Fruit fly (Drosophila melanogaster) whole organism, wandering third instar larva: ENCODE measurements around the gene CG15506.
A peak's percentile ranks its signal among the peaks of the same experiment; 100 is the strongest.

Experiments used
- Abd-B ChIP-seq: fragments of >200 bp; optimal IDR thresholded peaks from 2 replicates; lab custom pipeline; 2017; ENCODE audit warnings: missing biosample characterization, missing genetic modification characterization
- CG32264 ChIP-seq: fragments of 200-800 bp; sonication (Bioruptor generic); optimal IDR thresholded peaks from 2 replicates; lab custom pipeline; 2016; ENCODE audit warnings: missing biosample characterization, missing genetic modification characterization
- CG9705 ChIP-seq: fragments of 200-800 bp; sonication (Bioruptor generic); optimal IDR thresholded peaks from 2 replicates; lab custom pipeline; 2018; ENCODE audit warnings: missing biosample characterization, mild to moderate bottlenecking, missing genetic modification characterization
- CrebA ChIP-seq: fragments of 200-800 bp; sonication (Bioruptor generic); optimal IDR thresholded peaks from 2 replicates; lab custom pipeline; 2016; ENCODE audit warnings: missing biosample characterization, mild to moderate bottlenecking, missing genetic modification characterization, borderline replicate concordance
- Dfd ChIP-seq: fragments of >200 bp; optimal IDR thresholded peaks from 2 replicates; lab custom pipeline; 2017; ENCODE audit warnings: missing biosample characterization, missing genetic modification characterization
- Dif ChIP-seq: fragments of 200-275, 200-300 bp; sonication (Bioruptor generic); optimal IDR thresholded peaks from 2 replicates; lab custom pipeline; 2018; ENCODE audit warnings: missing biosample characterization, missing genetic modification characterization; ENCODE audit not compliant: partially characterized antibody
- GATAd ChIP-seq: sonication (Bioruptor generic); optimal IDR thresholded peaks from 2 replicates; lab custom pipeline; 2016; ENCODE audit warnings: missing biosample characterization, missing genetic modification characterization
- HLH106 ChIP-seq: fragments of 200-800 bp; optimal IDR thresholded peaks from 3 replicates; lab custom pipeline; 2019; ENCODE audit warnings: missing biosample characterization, mild to moderate bottlenecking, missing genetic modification characterization, moderate library complexity
- Hnf4 ChIP-seq: fragments of 200-800 bp; sonication (Bioruptor generic); optimal IDR thresholded peaks from 2 replicates; lab custom pipeline; 2016; ENCODE audit warnings: missing biosample characterization, mild to moderate bottlenecking, missing genetic modification characterization
- Hr78 ChIP-seq: fragments of >200 bp; optimal IDR thresholded peaks from 2 replicates; lab custom pipeline; 2017; ENCODE audit warnings: missing biosample characterization, missing genetic modification characterization
- Hr83 ChIP-seq: fragments of 200-300 bp; sonication (Bioruptor generic); optimal IDR thresholded peaks from 2 replicates; lab custom pipeline; 2016; ENCODE audit warnings: missing biosample characterization, mild to moderate bottlenecking, missing genetic modification characterization, moderate library complexity; ENCODE audit not compliant: poor library complexity, severe bottlenecking
- Jra ChIP-seq: sonication (Bioruptor generic); optimal IDR thresholded peaks from 2 replicates; lab custom pipeline; 2016; ENCODE audit warnings: missing biosample characterization, missing genetic modification characterization
- Mio ChIP-seq: sonication (Bioruptor generic); optimal IDR thresholded peaks from 2 replicates; lab custom pipeline; 2016; ENCODE audit warnings: missing biosample characterization, missing genetic modification characterization
- Myc ChIP-seq: fragments of >200 bp; optimal IDR thresholded peaks from 2 replicates; lab custom pipeline; 2017
- N ChIP-seq: fragments of >200 bp; optimal IDR thresholded peaks from 2 replicates; lab custom pipeline; 2018; ENCODE audit warnings: missing biosample characterization, missing external identifiers, missing genetic modification characterization
- OdsH ChIP-seq: fragments of 200-800 bp; sonication (Bioruptor generic); optimal IDR thresholded peaks from 2 replicates; lab custom pipeline; 2016; ENCODE audit warnings: missing biosample characterization, mild to moderate bottlenecking, missing genetic modification characterization
- Rel ChIP-seq, 2 experiments: fragments of 200-800 bp; sonication (Bioruptor generic) in 1 of 2; optimal IDR thresholded peaks; 2 replicates in 1 of 2; 3 replicates in 1 of 2; lab custom pipeline; 2016 to 2019; ENCODE audit warnings: mild to moderate bottlenecking in 2 of 2, missing biosample characterization in 2 of 2, missing genetic modification characterization in 2 of 2, moderate library complexity in 1 of 2
- Sp1 ChIP-seq: fragments of 200-800 bp; sonication (Bioruptor generic); optimal IDR thresholded peaks from 3 replicates; lab custom pipeline; 2019; ENCODE audit warnings: missing biosample characterization, mild to moderate bottlenecking, missing genetic modification characterization, moderate library complexity
- Vsx2 ChIP-seq: fragments of 200-300, 225-300 bp; sonication (Bioruptor generic); optimal IDR thresholded peaks from 2 replicates; lab custom pipeline; 2018; ENCODE audit warnings: missing biosample characterization, missing genetic modification characterization; ENCODE audit not compliant: partially characterized antibody
- br ChIP-seq: fragments of 200-800 bp; sonication (Bioruptor generic); optimal IDR thresholded peaks from 2 replicates; lab custom pipeline; 2016; ENCODE audit warnings: missing biosample characterization, missing genetic modification characterization
- brk ChIP-seq: fragments of 200-800 bp; sonication (Bioruptor generic); optimal IDR thresholded peaks from 2 replicates; lab custom pipeline; 2016; ENCODE audit warnings: missing biosample characterization, mild to moderate bottlenecking, missing genetic modification characterization
- dl ChIP-seq, 2 experiments: fragments of 175-275, 200-275 bp in 1 of 2; fragments of 200-275 bp in 1 of 2; sonication (Bioruptor generic); optimal IDR thresholded peaks; lab custom pipeline; 2018; ENCODE audit warnings: mild to moderate bottlenecking in 2 of 2, missing biosample characterization in 2 of 2, missing genetic modification characterization in 2 of 2, moderate library complexity in 2 of 2; ENCODE audit not compliant: partially characterized antibody in 2 of 2, insufficient read depth in 1 of 2
- dmrt93B ChIP-seq: fragments of 200-800 bp; sonication (Bioruptor generic); optimal IDR thresholded peaks from 2 replicates; lab custom pipeline; 2018; ENCODE audit warnings: missing biosample characterization, mild to moderate bottlenecking, missing genetic modification characterization
- dsf ChIP-seq: sonication (Bioruptor generic); optimal IDR thresholded peaks from 2 replicates; lab custom pipeline; 2016; ENCODE audit warnings: missing biosample characterization, missing genetic modification characterization, borderline replicate concordance
- ey ChIP-seq: fragments of 200-800 bp; sonication (Bioruptor generic); optimal IDR thresholded peaks from 2 replicates; lab custom pipeline; 2016; ENCODE audit warnings: missing biosample characterization, missing genetic modification characterization
- foxo ChIP-seq, 2 experiments: fragments of 200-800 bp; sonication (Bioruptor generic); optimal IDR thresholded peaks; 2 replicates in 1 of 2; 3 replicates in 1 of 2; lab custom pipeline; 2016 to 2017; ENCODE audit warnings: missing biosample characterization in 2 of 2, missing genetic modification characterization in 2 of 2
- fru ChIP-seq: fragments of 200-800 bp; sonication (Bioruptor generic); optimal IDR thresholded peaks from 3 replicates; lab custom pipeline; 2016; ENCODE audit warnings: missing biosample characterization, mild to moderate bottlenecking, missing genetic modification characterization
- h ChIP-seq: fragments of 200-800 bp; sonication (Bioruptor generic); optimal IDR thresholded peaks from 3 replicates; lab custom pipeline; 2016; ENCODE audit warnings: missing biosample characterization, mild to moderate bottlenecking, missing genetic modification characterization
- jim ChIP-seq: fragments of 175-275, 200-325 bp; sonication (Bioruptor generic); optimal IDR thresholded peaks from 2 replicates; lab custom pipeline; 2016; ENCODE audit warnings: missing biosample characterization, mild to moderate bottlenecking, missing genetic modification characterization
- lola ChIP-seq: fragments of >200 bp; optimal IDR thresholded peaks from 2 replicates; lab custom pipeline; 2017; ENCODE audit warnings: missing biosample characterization, missing genetic modification characterization
- pan ChIP-seq: fragments of >200 bp; optimal IDR thresholded peaks from 2 replicates; lab custom pipeline; 2017
- psq ChIP-seq: fragments of 200-800 bp; sonication (Bioruptor generic); optimal IDR thresholded peaks from 3 replicates; lab custom pipeline; 2017; ENCODE audit warnings: missing biosample characterization, mild to moderate bottlenecking, missing genetic modification characterization, moderate library complexity
- rgr ChIP-seq: fragments of 200-800 bp; sonication (Bioruptor generic); optimal IDR thresholded peaks from 3 replicates; lab custom pipeline; 2016; ENCODE audit warnings: missing biosample characterization, mild to moderate bottlenecking, missing genetic modification characterization
- sage ChIP-seq: fragments of 200-800 bp; sonication (Bioruptor generic); optimal IDR thresholded peaks from 2 replicates; lab custom pipeline; 2016; ENCODE audit warnings: missing biosample characterization, mild to moderate bottlenecking, missing genetic modification characterization
- sv ChIP-seq: fragments of 200-800 bp; sonication (Bioruptor generic); optimal IDR thresholded peaks from 3 replicates; lab custom pipeline; 2016; ENCODE audit warnings: missing biosample characterization, missing genetic modification characterization
- tai ChIP-seq: sonication (Bioruptor generic); optimal IDR thresholded peaks from 2 replicates; lab custom pipeline; 2016; ENCODE audit warnings: missing biosample characterization, missing genetic modification characterization
- usp ChIP-seq: fragments of >200 bp; optimal IDR thresholded peaks from 2 replicates; lab custom pipeline; 2017; ENCODE audit warnings: missing biosample characterization, missing genetic modification characterization
- woc ChIP-seq: sonication (Bioruptor generic); optimal IDR thresholded peaks from 2 replicates; lab custom pipeline; 2016; ENCODE audit warnings: missing biosample characterization, mild to moderate bottlenecking, missing genetic modification characterization

The CG15506 gene

dm6 chr3R:29726277-29726676 lies 7.8 kb downstream of the CG15506 start:
- no peak for TF ChIP-seq psq
- TF ChIP-seq Rel (GFP tag; optimal IDR thresholded peaks at IDR 0.05; lab: Kevin White, UChicago): no peak
- peak; percentile 82 for TF ChIP-seq Rel (tag; optimal IDR thresholded peaks at IDR 0.05; lab: Kevin White, UChicago)

- peak; percentile 99 for TF ChIP-seq CG9705 (GFP tag; lab: Kevin White, UChicago)
- TF ChIP-seq pan: no peak
- peak; percentile 99 for TF ChIP-seq dmrt93B (GFP tag; lab: Kevin White, UChicago)
- TF ChIP-seq CrebA: no peak
- TF ChIP-seq Dif (GFP tag; lab: Kevin White, UChicago): no peak
- TF ChIP-seq h: peak; percentile 99
- peak; percentile 96 for TF ChIP-seq sage (GFP tag; lab: Kevin White, UChicago)
- no peak for TF ChIP-seq dl (GFP tag; optimal IDR thresholded peaks at IDR 0.05; lab: Kevin White, UChicago; ENCODE audit: insufficient read depth in 1 of 2, partially characterized antibody in 2 of 2)
- TF ChIP-seq rgr (GFP tag; lab: Kevin White, UChicago): peak; percentile 99
- no peak for TF ChIP-seq brk (GFP tag; lab: Kevin White, UChicago)
- peak; percentile 85 for TF ChIP-seq Rel (GFP tag; optimal IDR thresholded peaks at IDR 0.05; lab: Kevin White, UChicago)
- TF ChIP-seq Rel (tag; optimal IDR thresholded peaks at IDR 0.05; lab: Kevin White, UChicago): peak; percentile 93
- peak; percentile 99 for TF ChIP-seq fru
- TF ChIP-seq OdsH (GFP tag; lab: Kevin White, UChicago): peak; percentile 98
- peak; percentile 93 for TF ChIP-seq Mio
- peak; percentile 98 for TF ChIP-seq CG32264 (GFP tag; lab: Kevin White, UChicago)
- peak; percentile 98 for TF ChIP-seq Sp1 (GFP tag; lab: Kevin White, UChicago)
- TF ChIP-seq lola: no peak
- TF ChIP-seq dsf (GFP tag; lab: Kevin White, UChicago): peak; percentile 95
- TF ChIP-seq Hnf4 (GFP tag; lab: Kevin White, UChicago): peak; percentile 99
- peak; percentile 94 for TF ChIP-seq GATAd (GFP tag; lab: Kevin White, UChicago)
- TF ChIP-seq woc: peak; percentile 100
- peak; percentile 99 for TF ChIP-seq br
- TF ChIP-seq sv (GFP tag; lab: Kevin White, UChicago): peak; percentile 98
- TF ChIP-seq Hr78: no peak
- TF ChIP-seq N: no peak
- TF ChIP-seq tai (GFP tag; lab: Kevin White, UChicago): no peak
- no peak for TF ChIP-seq Abd-B (GFP tag; lab: Kevin White, UChicago)
- TF ChIP-seq foxo (GFP tag; optimal IDR thresholded peaks at IDR 0.05; lab: Kevin White, UChicago): peak; percentile 96 to 99
- no peak for TF ChIP-seq usp (GFP tag; lab: Kevin White, UChicago)
- no peak for TF ChIP-seq Vsx2 (GFP tag; lab: Kevin White, UChicago)
- TF ChIP-seq Dfd (GFP tag; lab: Kevin White, UChicago): peak; percentile 98
- no peak for TF ChIP-seq Myc (lab: Kevin White, UChicago)
- TF ChIP-seq Jra (GFP tag; lab: Kevin White, UChicago): peak; percentile 98
- TF ChIP-seq ey (GFP tag; lab: Kevin White, UChicago): peak; percentile 99
- peak; percentile 99 for TF ChIP-seq HLH106
- TF ChIP-seq jim (GFP tag; lab: Kevin White, UChicago): peak; percentile 96
- TF ChIP-seq psq: peak; percentile 96
- TF ChIP-seq Hr83: peak; percentile 98
Observed at dm6 chr3R:29736678-29737093, 18.2 kb downstream of the CG15506 start, which contains the start of the genes CG7601 and CIA30. TSS of gene CG7601 (minus strand) at chr3R:29736745. TSS of gene CIA30 (plus strand) at chr3R:29736965.

dm6 chr3R:29737891-29738290 lies 19.4 kb downstream of the CG15506 start, which contains the start of gene Gnpnat:
TSS of gene Gnpnat (plus strand) at chr3R:29738275.
- TF ChIP-seq OdsH (GFP tag; lab: Kevin White, UChicago): peak; percentile 70
- peak; percentile 55 for TF ChIP-seq Hnf4 (GFP tag; lab: Kevin White, UChicago)
- TF ChIP-seq usp (GFP tag; lab: Kevin White, UChicago): no peak
- TF ChIP-seq Sp1 (GFP tag; lab: Kevin White, UChicago): peak; percentile 50
- no peak for TF ChIP-seq Mio
- peak; percentile 3 for TF ChIP-seq ey (GFP tag; lab: Kevin White, UChicago)
- peak; percentile 58 for TF ChIP-seq rgr (GFP tag; lab: Kevin White, UChicago)
- peak; percentile 5 for TF ChIP-seq Jra (GFP tag; lab: Kevin White, UChicago)
- TF ChIP-seq fru: peak; percentile 60
- no peak for TF ChIP-seq Myc (lab: Kevin White, UChicago)
- peak; percentile 11 for TF ChIP-seq br
- TF ChIP-seq Abd-B (GFP tag; lab: Kevin White, UChicago): no peak
- TF ChIP-seq Dfd (GFP tag; lab: Kevin White, UChicago): no peak
- TF ChIP-seq Hr83: no peak
- TF ChIP-seq woc: peak; percentile 13
- peak in 1 of 2 experiments; percentile 69 for TF ChIP-seq foxo (GFP tag; optimal IDR thresholded peaks at IDR 0.05; lab: Kevin White, UChicago)
- no peak for TF ChIP-seq dl (GFP tag; optimal IDR thresholded peaks at IDR 0.05; lab: Kevin White, UChicago; ENCODE audit: insufficient read depth in 1 of 2, partially characterized antibody in 2 of 2)
- TF ChIP-seq HLH106: peak; percentile 46
- peak; percentile 79 for TF ChIP-seq psq
- peak; percentile 47 for TF ChIP-seq h
- no peak for TF ChIP-seq Vsx2 (GFP tag; lab: Kevin White, UChicago)
- TF ChIP-seq sv (GFP tag; lab: Kevin White, UChicago): peak; percentile 5
- TF ChIP-seq dsf (GFP tag; lab: Kevin White, UChicago): no peak
- TF ChIP-seq Dif (GFP tag; lab: Kevin White, UChicago): no peak
- no peak for TF ChIP-seq Hr78
